Worm (Caenorhabditis elegans): ENCODE measurements around the gene xrn-1.
"Not testable (repeated sequence)": the region's sequence is repeated elsewhere in the genome, so short reads cannot be mapped to it uniquely, and the experiment has no call there.

xrn-1 gene

DNA sequence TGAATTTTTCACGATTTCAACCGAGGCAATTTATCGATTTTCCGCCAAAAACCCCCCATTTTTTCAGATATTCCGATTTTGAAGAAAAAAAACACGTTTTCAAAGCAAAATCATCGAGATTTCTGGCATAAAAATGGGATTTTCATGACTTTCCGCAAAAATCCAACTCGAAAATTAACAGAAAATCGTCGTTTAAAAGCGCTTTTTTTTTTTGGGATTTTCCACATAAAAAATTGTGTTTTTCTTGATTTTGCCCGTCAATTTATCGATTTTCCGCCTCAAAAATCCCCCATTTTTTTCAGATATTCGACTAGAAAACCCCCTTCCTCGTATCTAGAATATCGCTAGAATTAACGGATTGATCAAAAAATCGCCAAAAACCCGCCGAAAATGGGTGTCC lies at the start of gene xrn-1:
TSS of gene xrn-1 (plus strand) at position 301 of the 400 bp plus-strand sequence.
- no peak for TF ChIP-seq snpc-4 (tag; optimal IDR thresholded peaks at IDR 0.05)
- TF ChIP-seq nhr-10 (tag; optimal IDR thresholded peaks at IDR 0.05) = no peak
- TF ChIP-seq blmp-1 (tag; optimal IDR thresholded peaks at IDR 0.05; ENCODE audit: insufficient read depth) = no peak

- TF ChIP-seq unc-55 (GFP tag; optimal IDR thresholded peaks at IDR 0.05); ztf-1 (GFP tag; conservative IDR thresholded peaks at IDR 0.05); unc-39 (tag; optimal IDR thresholded peaks at IDR 0.05): not testable (repeated sequence)
These were observed 47.5 kb upstream of the xrn-1 start, which contains the start of gene F01D5.10 for ce11 chrII:14021230-14021629. F01D5.10 (minus strand) TSS chrII:14021330.

- TF ChIP-seq aly-2 (tag; optimal IDR thresholded peaks at IDR 0.05) (no peak), nhr-129 (tag; optimal IDR thresholded peaks at IDR 0.05) (peak; percentile 5), F13H6.1 (tag; optimal IDR thresholded peaks at IDR 0.05) (peak; percentile 21), ceh-16 (tag; optimal IDR thresholded peaks at IDR 0.05) (no peak)
These were observed 36.0 kb upstream of the xrn-1 start for ce11 chrII:14032705-14033104.

DNA sequence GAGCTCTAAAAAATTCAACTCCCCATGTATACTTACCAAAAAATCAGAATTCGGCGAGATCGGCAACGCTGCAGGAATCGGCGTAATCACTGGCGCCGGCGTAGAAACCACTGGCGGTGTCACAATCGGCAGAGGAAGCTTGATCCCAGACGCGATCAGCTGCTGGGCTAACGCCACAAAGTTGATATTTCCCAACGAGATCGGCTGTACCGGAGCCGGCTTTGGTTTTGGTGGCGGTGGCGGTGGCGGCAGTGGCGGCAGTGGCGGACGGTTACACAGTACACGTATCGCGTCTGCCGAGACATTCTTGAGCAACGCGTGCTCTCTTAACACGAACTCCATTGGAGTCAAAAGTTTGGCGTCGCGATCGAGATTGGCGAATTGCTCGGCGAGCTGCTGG lies 34.1 kb upstream of the xrn-1 start:
- TF ChIP-seq mbf-1 (tag; optimal IDR thresholded peaks at IDR 0.05) (no peak), zag-1 (tag; optimal IDR thresholded peaks at IDR 0.05) (no peak), egl-27 (tag; optimal IDR thresholded peaks at IDR 0.05) (no peak), unc-55 (GFP tag; optimal IDR thresholded peaks at IDR 0.05) (no peak), unc-39 (tag; optimal IDR thresholded peaks at IDR 0.05) (no peak), fos-1 (tag; optimal IDR thresholded peaks at IDR 0.05) (no peak), blmp-1 (tag; optimal IDR thresholded peaks at IDR 0.05; ENCODE audit: insufficient read depth) (no peak), nhr-25 (tag; optimal IDR thresholded peaks at IDR 0.05) (no peak), ztf-4 (tag; optimal IDR thresholded peaks at IDR 0.05) (no peak)

DNA sequence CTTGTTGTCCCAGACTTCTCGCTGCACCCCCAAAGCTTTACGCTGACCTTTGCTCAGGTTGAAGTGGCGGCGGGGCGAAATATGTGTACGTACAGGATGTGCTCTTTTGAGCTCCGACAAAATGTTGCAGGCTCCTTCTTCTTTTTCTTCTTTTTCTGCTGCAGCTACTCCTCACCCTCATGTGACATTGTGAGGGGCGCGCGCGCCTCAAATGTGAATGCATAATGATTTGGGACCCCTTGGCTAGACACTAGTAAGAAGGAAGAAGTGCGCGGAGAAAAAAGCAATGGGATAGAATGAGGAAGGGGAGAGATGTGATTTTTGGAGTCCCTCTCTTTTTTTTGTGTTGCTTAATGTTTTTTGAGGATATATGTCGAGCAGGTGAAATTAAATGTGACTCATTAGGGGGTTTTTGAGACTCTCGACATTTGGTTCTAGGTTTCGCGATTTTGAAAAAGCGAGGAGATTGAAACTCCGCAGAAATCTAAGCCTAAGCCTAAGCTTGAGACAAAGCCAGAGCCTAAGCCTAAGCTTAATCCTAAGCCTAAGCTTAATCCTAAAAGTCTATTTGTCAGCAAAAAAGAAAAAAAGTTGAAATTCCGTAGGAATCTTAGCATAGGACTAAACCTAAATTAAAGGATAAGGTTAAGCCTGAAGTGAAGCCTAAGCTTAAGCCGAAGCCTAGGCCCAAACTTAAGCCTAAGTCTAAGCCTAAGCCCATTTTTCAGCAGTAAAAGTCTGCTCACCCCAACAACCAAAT lies 31.8 kb upstream of the xrn-1 start:
- no peak for TF ChIP-seq gmeb-1 (tag; optimal IDR thresholded peaks at IDR 0.05)
- peak; percentile 38 to 67 for TF ChIP-seq mdl-1 (tag; optimal IDR thresholded peaks at IDR 0.05)
- TF ChIP-seq Y55F3AM.14 (GFP tag; optimal IDR thresholded peaks at IDR 0.05) = peak; percentile 7
- no peak for TF ChIP-seq snpc-4 (tag; optimal IDR thresholded peaks at IDR 0.05)
- TF ChIP-seq aly-2 (tag; optimal IDR thresholded peaks at IDR 0.05) = no peak
- TF ChIP-seq ztf-4 (tag; optimal IDR thresholded peaks at IDR 0.05) = peak; percentile 21
- no peak for TF ChIP-seq ZK546.5 (tag; optimal IDR thresholded peaks at IDR 0.05)
- no peak for TF ChIP-seq dmd-4 (tag; optimal IDR thresholded peaks at IDR 0.05)
- TF ChIP-seq lsy-2 (tag; optimal IDR thresholded peaks at IDR 0.05) = peak in 1 of 2 experiments; percentile 49
- TF ChIP-seq nhr-25 (tag; optimal IDR thresholded peaks at IDR 0.05) = no peak
- no peak for TF ChIP-seq nhr-21 (tag; optimal IDR thresholded peaks at IDR 0.05)
- no peak for TF ChIP-seq blmp-1 (tag; optimal IDR thresholded peaks at IDR 0.05; ENCODE audit: insufficient read depth)
- no peak for TF ChIP-seq nhr-23 (tag; optimal IDR thresholded peaks at IDR 0.05)
- no peak for TF ChIP-seq ama-1 (optimal IDR thresholded peaks at IDR 0.05)
- peak; percentile 13 for TF ChIP-seq crh-2 (tag; optimal IDR thresholded peaks at IDR 0.05)
- peak; percentile 42 for TF ChIP-seq F13H6.1 (tag; optimal IDR thresholded peaks at IDR 0.05)
- TF ChIP-seq sma-9 (GFP tag; optimal IDR thresholded peaks at IDR 0.05) = peak; percentile 47
- TF ChIP-seq sma-9 (tag; optimal IDR thresholded peaks at IDR 0.05) = no peak
- TF ChIP-seq nhr-11 (tag; optimal IDR thresholded peaks at IDR 0.05) = no peak
- no peak for TF ChIP-seq elt-1 (tag; optimal IDR thresholded peaks at IDR 0.05)
- no peak for TF ChIP-seq egl-27 (tag; optimal IDR thresholded peaks at IDR 0.05)
- TF ChIP-seq sem-4 (tag; optimal IDR thresholded peaks at IDR 0.05) = peak; percentile 43
- TF ChIP-seq mab-5 (tag; optimal IDR thresholded peaks at IDR 0.05) = no peak
- TF ChIP-seq sma-3 (GFP tag; optimal IDR thresholded peaks at IDR 0.05) = no peak
- TF ChIP-seq unc-62 (GFP tag; optimal IDR thresholded peaks at IDR 0.05) = no peak
- TF ChIP-seq alr-1 (tag; optimal IDR thresholded peaks at IDR 0.05) = no peak
- TF ChIP-seq ztf-11 (tag; optimal IDR thresholded peaks at IDR 0.05) = no peak
- TF ChIP-seq peb-1 (tag; optimal IDR thresholded peaks at IDR 0.05) = no peak
- peak; percentile 4 for TF ChIP-seq lin-11 (tag; optimal IDR thresholded peaks at IDR 0.05)
- no peak for TF ChIP-seq elt-3 (tag; optimal IDR thresholded peaks at IDR 0.05)
- TF ChIP-seq unc-39 (tag; optimal IDR thresholded peaks at IDR 0.05) = no peak
- TF ChIP-seq lin-39 (tag; optimal IDR thresholded peaks at IDR 0.05) = no peak
- TF ChIP-seq fos-1 (tag; optimal IDR thresholded peaks at IDR 0.05) = no peak
- TF ChIP-seq lin-13 (GFP tag; optimal IDR thresholded peaks at IDR 0.05) = no peak
- no peak for TF ChIP-seq mbf-1 (tag; optimal IDR thresholded peaks at IDR 0.05)
- peak; percentile 58 for TF ChIP-seq nhr-129 (tag; optimal IDR thresholded peaks at IDR 0.05)
- no peak for TF ChIP-seq nhr-6 (tag; optimal IDR thresholded peaks at IDR 0.05)
- no peak for TF ChIP-seq ztf-1 (GFP tag; conservative IDR thresholded peaks at IDR 0.05)
- no peak for TF ChIP-seq nhr-12 (tag; optimal IDR thresholded peaks at IDR 0.05)
